Fruit fly (Drosophila melanogaster) whole organism, pupa: ENCODE data around the gene betaggt-I.

ENCODE experiments used
- CG10348 ChIP-seq: fragments of 200-800 bp; sonication (Bioruptor generic); IDR thresholded peaks from 2 replicates; pipeline ENCODE4 v1.3.6; 2022; ENCODE audit warnings: missing biosample characterization, missing genetic modification characterization
- CG12605 ChIP-seq: fragments of 200-800 bp; sonication (Bioruptor generic); IDR thresholded peaks from 2 replicates; pipeline ENCODE4 v1.3.6; 2022; ENCODE audit warnings: missing biosample characterization, missing genetic modification characterization
- CG13204 ChIP-seq: fragments of 200-800 bp; sonication (Bioruptor generic); optimal IDR thresholded peaks from 2 replicates; lab custom pipeline; 2018; ENCODE audit warnings: missing biosample characterization, mild to moderate bottlenecking, missing genetic modification characterization, moderate library complexity
- CG14655 ChIP-seq: fragments of 200-800 bp; sonication (Bioruptor generic); optimal IDR thresholded peaks from 3 replicates; lab custom pipeline; 2017; ENCODE audit warnings: mild to moderate bottlenecking, missing biosample characterization, missing genetic modification reagents, missing genetic modification characterization
- CG15710 ChIP-seq: fragments of 200-800 bp; sonication (Bioruptor generic); optimal IDR thresholded peaks from 2 replicates; lab custom pipeline; 2018; ENCODE audit warnings: missing biosample characterization, mild to moderate bottlenecking, missing genetic modification characterization, moderate library complexity
- CG17806 ChIP-seq: fragments of 200-800 bp; sonication (Bioruptor generic); optimal IDR thresholded peaks from 2 replicates; lab custom pipeline; 2018; ENCODE audit warnings: missing biosample characterization, mild to moderate bottlenecking, missing genetic modification characterization, moderate library complexity
- CG32121 ChIP-seq: fragments of 200-800 bp; sonication (Bioruptor generic); IDR thresholded peaks from 2 replicates; pipeline ENCODE4 v1.3.6; 2022; ENCODE audit warnings: missing biosample characterization, missing genetic modification characterization
- CG34367 ChIP-seq: fragments of 200-800 bp; sonication (Bioruptor generic); optimal IDR thresholded peaks from 2 replicates; lab custom pipeline; 2018; ENCODE audit warnings: missing biosample characterization, mild to moderate bottlenecking, missing genetic modification characterization
- CG4496 ChIP-seq: fragments of 200-800 bp; sonication (Bioruptor generic); IDR thresholded peaks from 3 replicates; pipeline ENCODE4 v1.3.6; 2022; ENCODE audit warnings: missing biosample characterization, missing genetic modification characterization
- CG8159 ChIP-seq: fragments of 200-800 bp; sonication (Bioruptor generic); optimal IDR thresholded peaks from 3 replicates; lab custom pipeline; 2018; ENCODE audit warnings: missing biosample characterization, mild to moderate bottlenecking, missing genetic modification characterization, moderate library complexity
- CG8301 ChIP-seq: fragments of 200-800 bp; sonication (Bioruptor generic); optimal IDR thresholded peaks from 2 replicates; lab custom pipeline; 2018; ENCODE audit warnings: missing biosample characterization, mild to moderate bottlenecking, missing genetic modification characterization
- CG9948 ChIP-seq: fragments of 200-800 bp; sonication (Bioruptor generic); optimal IDR thresholded peaks from 2 replicates; lab custom pipeline; 2018; ENCODE audit warnings: missing biosample characterization, mild to moderate bottlenecking, missing genetic modification characterization, moderate library complexity
- D1 ChIP-seq: fragments of 200-800 bp; sonication (Bioruptor generic); optimal IDR thresholded peaks from 2 replicates; lab custom pipeline; 2018; ENCODE audit warnings: missing biosample characterization, mild to moderate bottlenecking, missing genetic modification characterization, moderate library complexity
- EcR ChIP-seq: fragments of 200-800 bp; sonication (Bioruptor generic); optimal IDR thresholded peaks from 3 replicates; lab custom pipeline; 2019; ENCODE audit warnings: missing biosample characterization, missing genetic modification characterization, mild to moderate bottlenecking, moderate library complexity, missing genetic modification reagents
- Ets98B ChIP-seq: fragments of 200-800 bp; sonication (Bioruptor generic); IDR thresholded peaks from 2 replicates; pipeline ENCODE4 v1.3.6; 2022; ENCODE audit warnings: missing biosample characterization, missing genetic modification characterization
- Pif1A ChIP-seq: fragments of 200-800 bp; sonication (Bioruptor generic); optimal IDR thresholded peaks from 3 replicates; lab custom pipeline; 2016; ENCODE audit warnings: missing biosample characterization, missing genetic modification characterization
- Pif1B ChIP-seq: fragments of 200-800 bp; sonication (Bioruptor generic); optimal IDR thresholded peaks from 3 replicates; lab custom pipeline; 2016; ENCODE audit warnings: missing biosample characterization, missing genetic modification characterization
- Snoo ChIP-seq: fragments of 200-800 bp; sonication (Bioruptor generic); optimal IDR thresholded peaks from 3 replicates; lab custom pipeline; 2017; ENCODE audit warnings: missing biosample characterization, mild to moderate bottlenecking, missing genetic modification characterization, inconsistent platforms
- fd96Ca ChIP-seq: fragments of 200-800 bp; sonication (Bioruptor generic); IDR thresholded peaks from 3 replicates; pipeline ENCODE4 v1.3.6; 2022; ENCODE audit warnings: missing biosample characterization, missing genetic modification characterization
- gl ChIP-seq: fragments of 200-800 bp; sonication (Bioruptor generic); optimal IDR thresholded peaks from 2 replicates; lab custom pipeline; 2018; ENCODE audit warnings: missing biosample characterization, mild to moderate bottlenecking, missing genetic modification characterization
- rn ChIP-seq: fragments of 200-800 bp; sonication (Bioruptor generic); IDR thresholded peaks from 2 replicates; pipeline ENCODE4 v1.3.6; 2022; ENCODE audit warnings: missing biosample characterization, missing genetic modification characterization

Gene betaggt-I

DNA sequence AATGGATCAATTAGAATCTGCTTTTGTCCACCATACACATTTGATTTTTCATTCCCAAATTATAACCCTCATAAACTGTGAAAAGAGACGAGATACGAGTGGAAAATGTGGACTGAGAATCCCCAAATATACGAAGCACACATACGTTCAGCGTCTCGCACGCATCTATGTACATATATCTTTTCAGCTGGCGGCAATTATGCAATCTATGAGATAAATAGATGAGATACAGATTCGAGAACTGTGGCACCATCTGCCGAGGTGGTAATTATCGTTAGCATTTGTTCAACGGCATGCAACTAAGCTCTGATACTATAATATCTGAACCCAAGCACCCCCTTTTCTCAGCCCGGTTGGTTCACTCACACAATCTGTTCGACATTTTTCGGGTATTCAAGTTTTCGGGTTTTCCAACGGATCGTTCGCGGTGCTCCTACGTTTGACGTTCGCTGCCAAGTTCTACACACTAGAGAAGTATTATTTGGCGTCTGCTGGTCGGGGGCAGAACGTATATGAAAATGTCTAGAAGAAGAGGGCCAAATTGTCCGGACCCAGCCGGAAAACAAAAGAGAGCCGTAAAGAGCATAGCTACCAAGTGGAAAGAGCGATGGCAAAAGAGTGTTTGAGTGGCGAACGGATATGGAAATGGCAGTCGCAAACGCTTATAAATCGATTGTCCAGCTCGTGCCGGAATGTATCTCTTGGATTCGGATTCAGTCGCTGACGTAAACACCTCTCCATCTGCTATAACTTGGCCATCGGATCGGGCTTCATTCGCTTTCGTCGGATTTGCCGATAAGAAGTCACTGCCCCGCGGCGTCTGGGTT lies 49.8 kb downstream of the betaggt-I start:
- TF ChIP-seq CG14655 (GFP tag; lab: Kevin White, UChicago), result no peak
- TF ChIP-seq CG17806, result no peak
- no peak for TF ChIP-seq CG8159 (tag; lab: Kevin White, UChicago)
- no peak for TF ChIP-seq Ets98B
- TF ChIP-seq CG32121, result no peak
- TF ChIP-seq gl (tag; lab: Kevin White, UChicago), result no peak
- no peak for TF ChIP-seq fd96Ca (GFP tag; lab: Robert Waterston, UW)
- TF ChIP-seq rn (GFP tag; lab: Robert Waterston, UW), result no peak
- TF ChIP-seq Pif1B (GFP tag; lab: Kevin White, UChicago), result no peak
- no peak for TF ChIP-seq Pif1A (GFP tag; lab: Kevin White, UChicago)

DNA sequence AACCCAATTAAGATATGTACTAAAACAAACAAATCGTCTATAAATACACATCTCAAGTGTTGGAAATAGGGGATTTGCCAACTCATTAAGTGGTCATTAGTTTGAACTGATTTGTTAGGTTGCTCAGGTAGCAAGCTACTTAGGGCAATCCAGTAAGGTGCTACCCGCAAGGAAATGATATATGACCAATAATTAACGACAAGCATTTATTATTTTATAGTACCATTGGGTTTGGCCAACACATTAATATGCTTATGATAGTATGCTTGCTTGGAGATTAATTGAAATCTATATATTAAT lies 50.4 kb downstream of the betaggt-I start:
- TF ChIP-seq CG15710 (tag; lab: Kevin White, UChicago) (no peak), CG9948 (tag; lab: Kevin White, UChicago) (no peak), rn (GFP tag; lab: Robert Waterston, UW) (no peak), CG13204 (GFP tag; lab: Kevin White, UChicago) (no peak), CG34367 (tag; lab: Kevin White, UChicago) (no peak), EcR (GFP tag; lab: Kevin White, UChicago) (no peak), CG8159 (tag; lab: Kevin White, UChicago) (no peak), Snoo (tag; lab: Kevin White, UChicago) (no peak), CG8301 (tag; lab: Kevin White, UChicago) (no peak), gl (tag; lab: Kevin White, UChicago) (no peak), CG32121 (no peak), D1 (no peak), CG4496 (no peak), CG12605 (GFP tag; lab: Robert Waterston, UW) (no peak)

DNA sequence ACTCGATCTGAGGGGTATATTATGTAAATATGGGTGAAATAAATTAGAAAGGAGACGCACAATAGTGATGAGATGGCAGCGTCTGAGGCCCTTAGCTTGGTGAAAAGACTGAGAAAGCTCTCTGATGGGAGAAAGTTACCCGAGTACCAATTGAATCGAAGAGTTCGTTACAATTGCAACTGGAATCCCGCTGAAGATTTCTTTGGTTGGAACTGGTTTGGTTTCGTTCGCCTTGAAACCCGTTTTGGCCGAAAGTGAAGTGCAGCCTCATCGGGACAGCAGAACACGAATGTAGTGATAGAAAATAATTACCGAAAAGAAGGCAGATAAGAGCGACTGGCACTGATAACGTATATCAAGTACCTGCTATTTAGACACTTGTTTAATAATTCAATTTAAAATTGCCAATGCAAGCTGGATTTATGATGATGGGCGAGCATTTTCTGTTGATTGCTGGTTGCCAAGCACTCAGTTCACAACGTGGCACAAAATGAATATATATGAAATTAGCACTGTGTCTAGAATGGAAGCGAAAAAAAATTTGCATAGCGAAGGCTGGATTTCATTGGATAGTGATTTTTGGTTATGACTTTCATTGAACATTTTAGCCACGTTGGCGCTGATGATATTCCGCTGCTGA lies 51.0 kb downstream of the betaggt-I start:
- TF ChIP-seq CG10348 (no peak), CG12605 (GFP tag; lab: Robert Waterston, UW) (no peak), Ets98B (no peak), CG17806 (no peak), fd96Ca (GFP tag; lab: Robert Waterston, UW) (no peak), rn (GFP tag; lab: Robert Waterston, UW) (no peak), Pif1B (GFP tag; lab: Kevin White, UChicago) (no peak), D1 (no peak), Pif1A (GFP tag; lab: Kevin White, UChicago) (no peak), CG8159 (tag; lab: Kevin White, UChicago) (no peak), CG14655 (GFP tag; lab: Kevin White, UChicago) (no peak)
- TF ChIP-seq, all 21 proteins: peak for 0

dm6 chr2L:4997401-4998259 lies 52.3 kb downstream of the betaggt-I start:
- peak; percentile 96 for TF ChIP-seq CG13204 (GFP tag; lab: Kevin White, UChicago)
- TF ChIP-seq Pif1B (GFP tag; lab: Kevin White, UChicago), result peak; percentile 99
- peak; percentile 94 for TF ChIP-seq D1
- peak; percentile 98 for TF ChIP-seq gl (tag; lab: Kevin White, UChicago)
- TF ChIP-seq CG15710 (tag; lab: Kevin White, UChicago), result peak; percentile 98
- peak; percentile 98 for TF ChIP-seq rn (GFP tag; lab: Robert Waterston, UW)
- TF ChIP-seq CG14655 (GFP tag; lab: Kevin White, UChicago), result peak; percentile 100
- peak; percentile 100 for TF ChIP-seq CG4496
- TF ChIP-seq Pif1A (GFP tag; lab: Kevin White, UChicago), result peak; percentile 99
- peak; percentile 99 for TF ChIP-seq CG9948 (tag; lab: Kevin White, UChicago)
- TF ChIP-seq CG17806, result peak; percentile 99
- TF ChIP-seq CG8159 (tag; lab: Kevin White, UChicago), result peak; percentile 99
- TF ChIP-seq CG34367 (tag; lab: Kevin White, UChicago), result peak; percentile 99
- peak; percentile 99 for TF ChIP-seq Snoo (tag; lab: Kevin White, UChicago)
- TF ChIP-seq CG10348, result peak; percentile 96
- TF ChIP-seq CG12605 (GFP tag; lab: Robert Waterston, UW), result peak; percentile 99
- TF ChIP-seq EcR (GFP tag; lab: Kevin White, UChicago), result peak; percentile 95
- TF ChIP-seq fd96Ca (GFP tag; lab: Robert Waterston, UW), result peak; percentile 99
- peak; percentile 99 for TF ChIP-seq CG32121
- peak; percentile 100 for TF ChIP-seq Ets98B
- TF ChIP-seq CG8301 (tag; lab: Kevin White, UChicago), result peak; percentile 100
